Worm (Caenorhabditis elegans) whole organism, young adult: ENCODE results near the gene ugt-66.

Experiments
- B0019.2 ChIP-seq: fragments of 200-800 bp; sonication (Bioruptor generic); conservative IDR thresholded peaks from 2 replicates; pipeline ENCODE4 v1.3.6; 2022; ENCODE audit warnings: missing genetic modification reagents, missing genetic modification characterization, missing compliant biosample characterization
- B0035.1 ChIP-seq: sonication (generic microtip); optimal IDR thresholded peaks from 2 replicates; lab custom pipeline; 2016; ENCODE audit warnings: missing genetic modification characterization, mild to moderate bottlenecking, missing compliant biosample characterization, missing genotype, missing genetic modification reagents
- B0261.1 ChIP-seq: sonication (generic microtip); optimal IDR thresholded peaks from 2 replicates; lab custom pipeline; 2016; ENCODE audit warnings: mild to moderate bottlenecking, missing genetic modification characterization, moderate library complexity, missing compliant biosample characterization
- D2030.7 ChIP-seq: fragments of 200-800 bp; sonication (Bioruptor generic); IDR thresholded peaks from 2 replicates; pipeline ENCODE4 v1.3.6; 2022; ENCODE audit warnings: missing genetic modification reagents, missing genetic modification characterization, missing compliant biosample characterization
- F22D6.2 ChIP-seq: sonication (generic microtip); optimal IDR thresholded peaks from 2 replicates; lab custom pipeline; 2016; ENCODE audit warnings: mild to moderate bottlenecking, missing genetic modification characterization, missing compliant biosample characterization
- F23B12.7 ChIP-seq: sonication (generic microtip); optimal IDR thresholded peaks from 2 replicates; lab custom pipeline; 2017; ENCODE audit warnings: missing genetic modification characterization, mild to moderate bottlenecking, missing compliant biosample characterization, antibody characterized with exemption, moderate library complexity; ENCODE audit not compliant: insufficient read depth
- F39B2.1 ChIP-seq: fragments of 200-800 bp; sonication (Bioruptor generic); IDR thresholded peaks from 2 replicates; pipeline ENCODE4 v1.3.6; 2022; ENCODE audit warnings: missing genetic modification reagents, missing genetic modification characterization, missing compliant biosample characterization
- F55B11.4 ChIP-seq: sonication (generic microtip); optimal IDR thresholded peaks from 2 replicates; lab custom pipeline; 2016; ENCODE audit warnings: missing compliant biosample characterization, missing genetic modification characterization, borderline replicate concordance; ENCODE audit not compliant: insufficient read depth
- T26A5.8 ChIP-seq: sonication (generic microtip); optimal IDR thresholded peaks from 2 replicates; lab custom pipeline; 2016; ENCODE audit warnings: missing genetic modification characterization, missing compliant biosample characterization
- Y95B8A.8 ChIP-seq: fragments of 200-800 bp; sonication (Bioruptor generic); IDR thresholded peaks from 2 replicates; pipeline ENCODE4 v1.3.6; 2022; ENCODE audit warnings: missing genetic modification reagents, missing genetic modification characterization, missing compliant biosample characterization
- ZK185.1 ChIP-seq: sonication (generic microtip); optimal IDR thresholded peaks from 2 replicates; lab custom pipeline; 2016; ENCODE audit warnings: mild to moderate bottlenecking, missing genetic modification characterization, missing compliant biosample characterization; ENCODE audit not compliant: poor library complexity, severe bottlenecking
- ama-1 ChIP-seq, 3 experiments: fragments of 150-350 bp in 1 of 3; sonication (generic microtip) in 2 of 3; optimal IDR thresholded peaks; 2 replicates each; lab custom pipeline; 2014 to 2018; ENCODE audit warnings: missing biosample characterization in 2 of 3, missing genetic modification characterization in 2 of 3, missing genetic modification reagents in 2 of 3
- aptf-2 ChIP-seq: fragments of 200-800 bp; sonication (Bioruptor generic); conservative IDR thresholded peaks from 2 replicates; pipeline ENCODE4 v1.3.6; 2022; ENCODE audit warnings: missing genetic modification reagents, missing genetic modification characterization, missing compliant biosample characterization
- aptf-3 ChIP-seq: fragments of 200-800 bp; sonication (Bioruptor generic); IDR thresholded peaks from 2 replicates; pipeline ENCODE4 v1.3.6; 2022; ENCODE audit warnings: missing genetic modification characterization, missing compliant biosample characterization
- attf-3 ChIP-seq: fragments of 200-800 bp; sonication (Bioruptor generic); conservative IDR thresholded peaks from 2 replicates; pipeline ENCODE4 v1.3.6; 2022; ENCODE audit warnings: missing genetic modification reagents, missing genetic modification characterization, missing compliant biosample characterization
- bed-1 ChIP-seq: fragments of 200-800 bp; sonication (Bioruptor generic); IDR thresholded peaks from 2 replicates; pipeline ENCODE4 v1.3.6; 2022; ENCODE audit warnings: missing genetic modification reagents, missing genetic modification characterization, missing compliant biosample characterization
- ccch-3 ChIP-seq: fragments of 200-800 bp; sonication (Bioruptor generic); optimal IDR thresholded peaks from 2 replicates; lab custom pipeline; 2018; ENCODE audit warnings: mild to moderate bottlenecking, missing genetic modification characterization, missing compliant biosample characterization
- cebp-1 ChIP-seq, 2 experiments: fragments of 200-800 bp in 1 of 2; sonication (Bioruptor generic) in 1 of 2; sonication (generic microtip) in 1 of 2; IDR thresholded peaks in 1 of 2; optimal IDR thresholded peaks in 1 of 2; 2 replicates each; pipeline versions ENCODE4 v1.3.6 to Lab custom; 2017 to 2022; ENCODE audit warnings: missing compliant biosample characterization in 2 of 2, missing genetic modification characterization in 2 of 2, mild to moderate bottlenecking in 1 of 2, missing genetic modification reagents in 1 of 2, moderate library complexity in 1 of 2
- ceh-27 ChIP-seq: fragments of 200-800 bp; sonication (Bioruptor generic); optimal IDR thresholded peaks from 2 replicates; lab custom pipeline; 2018; ENCODE audit warnings: mild to moderate bottlenecking, missing genetic modification characterization, moderate library complexity, missing compliant biosample characterization
- dox-1 ChIP-seq: fragments of 200-800 bp; sonication (Bioruptor generic); IDR thresholded peaks from 2 replicates; pipeline ENCODE4 v1.3.6; 2022; ENCODE audit warnings: missing genetic modification reagents, missing genetic modification characterization, missing compliant biosample characterization
- efl-1 ChIP-seq: fragments of 150-350 bp; optimal IDR thresholded peaks from 2 replicates; lab custom pipeline; 2014; ENCODE audit warnings: missing biosample characterization, missing genetic modification reagents, missing genetic modification characterization
- egrh-3 ChIP-seq: fragments of 200-800 bp; sonication (Bioruptor generic); IDR thresholded peaks from 2 replicates; pipeline ENCODE4 v1.3.6; 2022; ENCODE audit warnings: missing genetic modification reagents, missing genetic modification characterization, missing compliant biosample characterization
- ets-4 ChIP-seq: fragments of 200-800 bp; sonication (Bioruptor generic); optimal IDR thresholded peaks from 2 replicates; lab custom pipeline; 2018; ENCODE audit warnings: mild to moderate bottlenecking, missing genetic modification characterization, missing compliant biosample characterization
- him-1 ChIP-seq: sonication (generic microtip); optimal IDR thresholded peaks from 2 replicates; lab custom pipeline; 2016; ENCODE audit warnings: missing genotype, missing genetic modification reagents, missing genetic modification characterization, missing compliant biosample characterization
- lag-1 ChIP-seq: fragments of 200-800 bp; sonication (Bioruptor generic); IDR thresholded peaks from 2 replicates; pipeline ENCODE4 v1.3.6; 2022; ENCODE audit warnings: missing genetic modification reagents, missing genetic modification characterization, missing compliant biosample characterization
- let-607 ChIP-seq, 2 experiments: fragments of 200-800 bp in 1 of 2; sonication (Bioruptor generic) in 1 of 2; sonication (generic microtip) in 1 of 2; optimal IDR thresholded peaks; 2 replicates each; lab custom pipeline; 2016 to 2018; ENCODE audit warnings: mild to moderate bottlenecking in 2 of 2, missing compliant biosample characterization in 2 of 2, missing genetic modification characterization in 2 of 2, moderate library complexity in 2 of 2, missing genotype in 1 of 2
- lin-40 ChIP-seq: sonication (generic microtip); optimal IDR thresholded peaks from 2 replicates; lab custom pipeline; 2016; ENCODE audit warnings: missing genetic modification characterization, mild to moderate bottlenecking, missing compliant biosample characterization, missing genotype, missing genetic modification reagents
- lin-54 ChIP-seq: fragments of 200-800 bp; sonication (Bioruptor generic); optimal IDR thresholded peaks from 2 replicates; lab custom pipeline; 2018; ENCODE audit warnings: mild to moderate bottlenecking, missing genetic modification characterization, missing compliant biosample characterization
- madf-3 ChIP-seq: fragments of 200-800 bp; sonication (Bioruptor generic); IDR thresholded peaks from 2 replicates; pipeline ENCODE4 v1.3.6; 2022; ENCODE audit warnings: missing genetic modification reagents, missing genetic modification characterization, missing compliant biosample characterization
- madf-6 ChIP-seq: fragments of 200-800 bp; sonication (Bioruptor generic); IDR thresholded peaks from 2 replicates; pipeline ENCODE4 v1.3.6; 2022; ENCODE audit warnings: missing genetic modification reagents, missing genetic modification characterization, missing compliant biosample characterization
- madf-8 ChIP-seq: fragments of 200-800 bp; sonication (Bioruptor generic); conservative IDR thresholded peaks from 2 replicates; pipeline ENCODE4 v1.3.6; 2022; ENCODE audit warnings: missing genetic modification reagents, missing genetic modification characterization, missing compliant biosample characterization
- mel-28 ChIP-seq: sonication (generic microtip); optimal IDR thresholded peaks from 2 replicates; lab custom pipeline; 2016; ENCODE audit warnings: borderline replicate concordance, mild to moderate bottlenecking, missing genetic modification characterization, missing compliant biosample characterization
- mes-4 ChIP-seq: sonication (generic microtip); optimal IDR thresholded peaks from 2 replicates; lab custom pipeline; 2016; ENCODE audit warnings: missing genotype, missing genetic modification characterization, missing compliant biosample characterization
- nhr-27 ChIP-seq: fragments of 200-800 bp; sonication (Bioruptor generic); optimal IDR thresholded peaks from 2 replicates; lab custom pipeline; 2018; ENCODE audit warnings: mild to moderate bottlenecking, missing genetic modification characterization, moderate library complexity, missing compliant biosample characterization
- sdz-38 ChIP-seq: sonication (generic microtip); optimal IDR thresholded peaks from 2 replicates; lab custom pipeline; 2016; ENCODE audit warnings: missing genotype, missing genetic modification characterization, missing compliant biosample characterization
- snpc-1.3 ChIP-seq: sonication (generic microtip); optimal IDR thresholded peaks from 2 replicates; lab custom pipeline; 2017; ENCODE audit warnings: missing genetic modification characterization, mild to moderate bottlenecking, missing compliant biosample characterization, antibody characterized with exemption, moderate library complexity, missing genotype, missing genetic modification reagents; ENCODE audit not compliant: insufficient read depth
- snpc-4 ChIP-seq, 5 experiments: fragments of 150-350 bp in 1 of 5; sonication (generic microtip) in 4 of 5; optimal IDR thresholded peaks; 2 replicates each; lab custom pipeline; 2014 to 2018; ENCODE audit warnings: missing genetic modification characterization in 5 of 5, missing biosample characterization in 3 of 5, antibody characterized with exemption in 2 of 5, mild to moderate bottlenecking in 2 of 5, missing compliant biosample characterization in 2 of 5, missing genotype in 2 of 5, moderate library complexity in 2 of 5, missing genetic modification reagents in 1 of 5
- sptf-2 ChIP-seq: fragments of 200-800 bp; sonication (Bioruptor generic); optimal IDR thresholded peaks from 2 replicates; lab custom pipeline; 2018; ENCODE audit warnings: mild to moderate bottlenecking, missing genetic modification characterization, missing compliant biosample characterization
- tbp1 ChIP-seq: fragments of 200-800 bp; sonication (Bioruptor generic); optimal IDR thresholded peaks from 2 replicates; lab custom pipeline; 2018; ENCODE audit warnings: mild to moderate bottlenecking, missing genetic modification characterization, missing compliant biosample characterization
- zfh-2 ChIP-seq: fragments of 200-800 bp; sonication (Bioruptor generic); conservative IDR thresholded peaks from 2 replicates; pipeline ENCODE4 v1.3.6; 2022; ENCODE audit warnings: missing genetic modification reagents, missing genetic modification characterization, missing compliant biosample characterization
- zim-3 ChIP-seq: sonication (generic microtip); optimal IDR thresholded peaks from 2 replicates; lab custom pipeline; 2017; ENCODE audit warnings: mild to moderate bottlenecking, missing genetic modification characterization, moderate library complexity, missing compliant biosample characterization
- ztf-22 ChIP-seq: fragments of 200-800 bp; sonication (Bioruptor generic); optimal IDR thresholded peaks from 2 replicates; lab custom pipeline; 2018; ENCODE audit warnings: mild to moderate bottlenecking, missing genetic modification characterization, moderate library complexity, missing compliant biosample characterization
- ztf-26 ChIP-seq: sonication (generic microtip); optimal IDR thresholded peaks from 2 replicates; lab custom pipeline; 2017; ENCODE audit warnings: missing genetic modification characterization, missing compliant biosample characterization
- ztf-28 ChIP-seq: fragments of 200-800 bp; sonication (Bioruptor generic); IDR thresholded peaks from 2 replicates; pipeline ENCODE4 v1.3.6; 2022; ENCODE audit warnings: missing genetic modification reagents, missing genetic modification characterization, missing compliant biosample characterization

The ugt-66 gene

DNA sequence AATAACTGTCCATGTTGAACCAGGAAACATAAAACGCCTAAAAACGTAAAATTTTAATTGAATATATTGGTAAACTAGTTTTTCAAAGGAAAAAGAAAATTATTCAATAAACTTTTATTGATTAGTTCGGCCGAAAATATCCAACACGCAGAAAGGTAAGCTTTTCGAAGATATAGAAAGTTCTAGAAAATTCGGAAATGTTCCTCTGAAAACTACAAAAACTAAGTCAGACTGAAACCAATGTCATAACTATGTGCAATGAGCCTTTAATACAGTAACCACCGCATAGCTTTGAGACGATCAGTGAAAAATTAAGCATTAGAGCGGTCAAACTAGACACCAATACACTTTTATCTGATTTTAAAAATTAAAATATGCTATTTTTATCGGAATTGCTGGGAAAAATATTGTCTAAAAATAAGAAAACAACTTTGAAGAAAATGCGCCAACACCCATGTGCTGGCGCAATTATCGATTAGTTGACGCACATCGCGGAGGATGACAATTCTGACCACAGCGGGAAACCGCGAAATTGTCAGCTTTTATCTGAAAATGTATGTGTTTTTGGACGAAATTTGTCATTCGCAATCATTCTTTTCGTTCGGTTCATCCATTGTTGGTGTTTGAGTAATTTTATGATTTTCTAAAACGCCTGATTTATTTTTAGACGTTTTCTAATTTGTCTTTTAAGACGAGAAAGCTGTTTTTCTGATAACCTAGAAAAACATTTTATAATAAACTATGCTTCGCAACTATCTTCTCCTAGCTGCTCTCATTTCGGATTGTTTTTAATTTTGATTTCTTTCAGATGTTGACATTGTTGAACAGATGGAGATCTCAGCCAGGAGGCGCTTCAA, 4.2 kb upstream of the ugt-66 start, which contains the start of the genes C23G10.7 and rpn-2 (continued):
- TF ChIP-seq efl-1: peak; percentile 88
- TF ChIP-seq zim-3 (tag; lab: Kevin White, UChicago): no peak
- peak in 1 of 2 experiments; percentile 48 for TF ChIP-seq let-607 (tag; optimal IDR thresholded peaks at IDR 0.05; lab: Kevin White, UChicago)
- TF ChIP-seq B0019.2 (GFP tag; lab: Robert Waterston, UW): 0 out of 2 replicates have a peak, but pooled peaks have one; percentile 29
- TF ChIP-seq madf-8: peak; percentile 66
- no peak for TF ChIP-seq ama-1 (optimal IDR thresholded peaks at IDR 0.05; lab: Kevin White, UChicago)
- no peak for TF ChIP-seq ama-1 (GFP tag; optimal IDR thresholded peaks at IDR 0.05; lab: Kevin White, UChicago)
- no peak for TF ChIP-seq ccch-3 (GFP tag; lab: Kevin White, UChicago)
- no peak for TF ChIP-seq F39B2.1 (GFP tag; lab: Robert Waterston, UW)
- no peak for TF ChIP-seq zfh-2 (GFP tag; lab: Robert Waterston, UW)
- TF ChIP-seq ZK185.1: no peak
- TF ChIP-seq mes-4 (tag; lab: Kevin White, UChicago): no peak
- TF ChIP-seq him-1 (tag; lab: Kevin White, UChicago): peak; percentile 46
- TF ChIP-seq egrh-3 (GFP tag; lab: Robert Waterston, UW): no peak
- TF ChIP-seq F22D6.2 (tag; lab: Kevin White, UChicago): no peak
- TF ChIP-seq attf-3 (GFP tag; lab: Robert Waterston, UW): peak; percentile 47; the same call in 1 of the 2 replicates
- peak; percentile 1 for TF ChIP-seq snpc-4 (GFP tag; optimal IDR thresholded peaks at IDR 0.05; lab: Kevin White, UChicago)
- peak in 1 of 4 experiments; percentile 60 for TF ChIP-seq snpc-4 (tag; optimal IDR thresholded peaks at IDR 0.05; lab: Kevin White, UChicago)
- no peak for TF ChIP-seq snpc-1.3 (tag; lab: Kevin White, UChicago)
- no peak for TF ChIP-seq bed-1
- TF ChIP-seq sdz-38: no peak
- no peak for TF ChIP-seq ztf-28 (GFP tag; lab: Robert Waterston, UW)
- no peak for TF ChIP-seq nhr-27 (tag; lab: Kevin White, UChicago)
- no peak for TF ChIP-seq mel-28 (tag; lab: Kevin White, UChicago)
- TF ChIP-seq T26A5.8: no peak
- peak; percentile 46 for TF ChIP-seq F23B12.7
- TF ChIP-seq lag-1: no peak
- TF ChIP-seq cebp-1 (GFP tag; IDR thresholded peaks at IDR 0.05; lab: Robert Waterston, UW): no peak
- TF ChIP-seq cebp-1 (tag; optimal IDR thresholded peaks at IDR 0.05; lab: Kevin White, UChicago): peak; percentile 67
- peak; percentile 88 for TF ChIP-seq madf-6 (GFP tag; lab: Robert Waterston, UW)
- no peak for TF ChIP-seq ztf-22 (GFP tag; lab: Kevin White, UChicago)
- peak; percentile 77 for TF ChIP-seq lin-54 (GFP tag; lab: Kevin White, UChicago)
- no peak for TF ChIP-seq madf-3
- TF ChIP-seq F55B11.4 (tag; lab: Kevin White, UChicago): no peak
- TF ChIP-seq Y95B8A.8 (GFP tag; lab: Robert Waterston, UW): no peak; the same call in 1 of the 2 replicates
- no peak for TF ChIP-seq ets-4 (GFP tag; lab: Kevin White, UChicago)
- TF ChIP-seq tbp1 (GFP tag; lab: Kevin White, UChicago): peak; percentile 42
- TF ChIP-seq lin-40: peak; percentile 64
- TF ChIP-seq B0035.1 (tag; lab: Kevin White, UChicago): no peak
- no peak for TF ChIP-seq sptf-2 (GFP tag; lab: Kevin White, UChicago)
- no peak for TF ChIP-seq aptf-3 (GFP tag; lab: Robert Waterston, UW)
- peak; percentile 89 for TF ChIP-seq dox-1 (GFP tag; lab: Robert Waterston, UW)
- no peak for TF ChIP-seq ceh-27 (GFP tag; lab: Kevin White, UChicago)
- TF ChIP-seq D2030.7: peak; percentile 71; the same call in 1 of the 2 replicates
- no peak for TF ChIP-seq ztf-26 (tag; lab: Kevin White, UChicago)
- TF ChIP-seq aptf-2 (GFP tag; lab: Robert Waterston, UW): no peak
- no peak for TF ChIP-seq B0261.1 (tag; lab: Kevin White, UChicago)
